Fruit fly (Drosophila melanogaster) whole organism, wandering third instar larva: ENCODE results near the gene CG14443.

Source experiments
- Abd-B ChIP-seq: fragments of >200 bp; optimal IDR thresholded peaks from 2 replicates; lab custom pipeline; 2017; ENCODE audit warnings: missing biosample characterization, missing genetic modification characterization
- CG32264 ChIP-seq: fragments of 200-800 bp; sonication (Bioruptor generic); optimal IDR thresholded peaks from 2 replicates; lab custom pipeline; 2016; ENCODE audit warnings: missing biosample characterization, missing genetic modification characterization
- CG9705 ChIP-seq: fragments of 200-800 bp; sonication (Bioruptor generic); optimal IDR thresholded peaks from 2 replicates; lab custom pipeline; 2018; ENCODE audit warnings: missing biosample characterization, mild to moderate bottlenecking, missing genetic modification characterization
- CrebA ChIP-seq: fragments of 200-800 bp; sonication (Bioruptor generic); optimal IDR thresholded peaks from 2 replicates; lab custom pipeline; 2016; ENCODE audit warnings: missing biosample characterization, mild to moderate bottlenecking, missing genetic modification characterization, borderline replicate concordance
- Dfd ChIP-seq: fragments of >200 bp; optimal IDR thresholded peaks from 2 replicates; lab custom pipeline; 2017; ENCODE audit warnings: missing biosample characterization, missing genetic modification characterization
- Dif ChIP-seq: fragments of 200-275, 200-300 bp; sonication (Bioruptor generic); optimal IDR thresholded peaks from 2 replicates; lab custom pipeline; 2018; ENCODE audit warnings: missing biosample characterization, missing genetic modification characterization; ENCODE audit not compliant: partially characterized antibody
- GATAd ChIP-seq: sonication (Bioruptor generic); optimal IDR thresholded peaks from 2 replicates; lab custom pipeline; 2016; ENCODE audit warnings: missing biosample characterization, missing genetic modification characterization
- HLH106 ChIP-seq: fragments of 200-800 bp; optimal IDR thresholded peaks from 3 replicates; lab custom pipeline; 2019; ENCODE audit warnings: missing biosample characterization, mild to moderate bottlenecking, missing genetic modification characterization, moderate library complexity
- Hnf4 ChIP-seq: fragments of 200-800 bp; sonication (Bioruptor generic); optimal IDR thresholded peaks from 2 replicates; lab custom pipeline; 2016; ENCODE audit warnings: missing biosample characterization, mild to moderate bottlenecking, missing genetic modification characterization
- Hr78 ChIP-seq: fragments of >200 bp; optimal IDR thresholded peaks from 2 replicates; lab custom pipeline; 2017; ENCODE audit warnings: missing biosample characterization, missing genetic modification characterization
- Hr83 ChIP-seq: fragments of 200-300 bp; sonication (Bioruptor generic); optimal IDR thresholded peaks from 2 replicates; lab custom pipeline; 2016; ENCODE audit warnings: missing biosample characterization, mild to moderate bottlenecking, missing genetic modification characterization, moderate library complexity; ENCODE audit not compliant: poor library complexity, severe bottlenecking
- Jra ChIP-seq: sonication (Bioruptor generic); optimal IDR thresholded peaks from 2 replicates; lab custom pipeline; 2016; ENCODE audit warnings: missing biosample characterization, missing genetic modification characterization
- Mio ChIP-seq: sonication (Bioruptor generic); optimal IDR thresholded peaks from 2 replicates; lab custom pipeline; 2016; ENCODE audit warnings: missing biosample characterization, missing genetic modification characterization
- Myc ChIP-seq: fragments of >200 bp; optimal IDR thresholded peaks from 2 replicates; lab custom pipeline; 2017
- N ChIP-seq: fragments of >200 bp; optimal IDR thresholded peaks from 2 replicates; lab custom pipeline; 2018; ENCODE audit warnings: missing biosample characterization, missing external identifiers, missing genetic modification characterization
- OdsH ChIP-seq: fragments of 200-800 bp; sonication (Bioruptor generic); optimal IDR thresholded peaks from 2 replicates; lab custom pipeline; 2016; ENCODE audit warnings: missing biosample characterization, mild to moderate bottlenecking, missing genetic modification characterization
- Rel ChIP-seq, 2 experiments: fragments of 200-800 bp; sonication (Bioruptor generic) in 1 of 2; optimal IDR thresholded peaks; 2 replicates in 1 of 2; 3 replicates in 1 of 2; lab custom pipeline; 2016 to 2019; ENCODE audit warnings: mild to moderate bottlenecking in 2 of 2, missing biosample characterization in 2 of 2, missing genetic modification characterization in 2 of 2, moderate library complexity in 1 of 2
- Sp1 ChIP-seq: fragments of 200-800 bp; sonication (Bioruptor generic); optimal IDR thresholded peaks from 3 replicates; lab custom pipeline; 2019; ENCODE audit warnings: missing biosample characterization, mild to moderate bottlenecking, missing genetic modification characterization, moderate library complexity
- Vsx2 ChIP-seq: fragments of 200-300, 225-300 bp; sonication (Bioruptor generic); optimal IDR thresholded peaks from 2 replicates; lab custom pipeline; 2018; ENCODE audit warnings: missing biosample characterization, missing genetic modification characterization; ENCODE audit not compliant: partially characterized antibody
- br ChIP-seq: fragments of 200-800 bp; sonication (Bioruptor generic); optimal IDR thresholded peaks from 2 replicates; lab custom pipeline; 2016; ENCODE audit warnings: missing biosample characterization, missing genetic modification characterization
- brk ChIP-seq: fragments of 200-800 bp; sonication (Bioruptor generic); optimal IDR thresholded peaks from 2 replicates; lab custom pipeline; 2016; ENCODE audit warnings: missing biosample characterization, mild to moderate bottlenecking, missing genetic modification characterization
- dl ChIP-seq, 2 experiments: fragments of 175-275, 200-275 bp in 1 of 2; fragments of 200-275 bp in 1 of 2; sonication (Bioruptor generic); optimal IDR thresholded peaks; lab custom pipeline; 2018; ENCODE audit warnings: mild to moderate bottlenecking in 2 of 2, missing biosample characterization in 2 of 2, missing genetic modification characterization in 2 of 2, moderate library complexity in 2 of 2; ENCODE audit not compliant: partially characterized antibody in 2 of 2, insufficient read depth in 1 of 2
- dmrt93B ChIP-seq: fragments of 200-800 bp; sonication (Bioruptor generic); optimal IDR thresholded peaks from 2 replicates; lab custom pipeline; 2018; ENCODE audit warnings: missing biosample characterization, mild to moderate bottlenecking, missing genetic modification characterization
- dsf ChIP-seq: sonication (Bioruptor generic); optimal IDR thresholded peaks from 2 replicates; lab custom pipeline; 2016; ENCODE audit warnings: missing biosample characterization, missing genetic modification characterization, borderline replicate concordance
- ey ChIP-seq: fragments of 200-800 bp; sonication (Bioruptor generic); optimal IDR thresholded peaks from 2 replicates; lab custom pipeline; 2016; ENCODE audit warnings: missing biosample characterization, missing genetic modification characterization
- foxo ChIP-seq, 2 experiments: fragments of 200-800 bp; sonication (Bioruptor generic); optimal IDR thresholded peaks; 2 replicates in 1 of 2; 3 replicates in 1 of 2; lab custom pipeline; 2016 to 2017; ENCODE audit warnings: missing biosample characterization in 2 of 2, missing genetic modification characterization in 2 of 2
- fru ChIP-seq: fragments of 200-800 bp; sonication (Bioruptor generic); optimal IDR thresholded peaks from 3 replicates; lab custom pipeline; 2016; ENCODE audit warnings: missing biosample characterization, mild to moderate bottlenecking, missing genetic modification characterization
- h ChIP-seq: fragments of 200-800 bp; sonication (Bioruptor generic); optimal IDR thresholded peaks from 3 replicates; lab custom pipeline; 2016; ENCODE audit warnings: missing biosample characterization, mild to moderate bottlenecking, missing genetic modification characterization
- jim ChIP-seq: fragments of 175-275, 200-325 bp; sonication (Bioruptor generic); optimal IDR thresholded peaks from 2 replicates; lab custom pipeline; 2016; ENCODE audit warnings: missing biosample characterization, mild to moderate bottlenecking, missing genetic modification characterization
- lola ChIP-seq: fragments of >200 bp; optimal IDR thresholded peaks from 2 replicates; lab custom pipeline; 2017; ENCODE audit warnings: missing biosample characterization, missing genetic modification characterization
- pan ChIP-seq: fragments of >200 bp; optimal IDR thresholded peaks from 2 replicates; lab custom pipeline; 2017
- psq ChIP-seq: fragments of 200-800 bp; sonication (Bioruptor generic); optimal IDR thresholded peaks from 3 replicates; lab custom pipeline; 2017; ENCODE audit warnings: missing biosample characterization, mild to moderate bottlenecking, missing genetic modification characterization, moderate library complexity
- rgr ChIP-seq: fragments of 200-800 bp; sonication (Bioruptor generic); optimal IDR thresholded peaks from 3 replicates; lab custom pipeline; 2016; ENCODE audit warnings: missing biosample characterization, mild to moderate bottlenecking, missing genetic modification characterization
- sage ChIP-seq: fragments of 200-800 bp; sonication (Bioruptor generic); optimal IDR thresholded peaks from 2 replicates; lab custom pipeline; 2016; ENCODE audit warnings: missing biosample characterization, mild to moderate bottlenecking, missing genetic modification characterization
- sv ChIP-seq: fragments of 200-800 bp; sonication (Bioruptor generic); optimal IDR thresholded peaks from 3 replicates; lab custom pipeline; 2016; ENCODE audit warnings: missing biosample characterization, missing genetic modification characterization
- tai ChIP-seq: sonication (Bioruptor generic); optimal IDR thresholded peaks from 2 replicates; lab custom pipeline; 2016; ENCODE audit warnings: missing biosample characterization, missing genetic modification characterization
- usp ChIP-seq: fragments of >200 bp; optimal IDR thresholded peaks from 2 replicates; lab custom pipeline; 2017; ENCODE audit warnings: missing biosample characterization, missing genetic modification characterization
- woc ChIP-seq: sonication (Bioruptor generic); optimal IDR thresholded peaks from 2 replicates; lab custom pipeline; 2016; ENCODE audit warnings: missing biosample characterization, mild to moderate bottlenecking, missing genetic modification characterization

Gene CG14443

DNA sequence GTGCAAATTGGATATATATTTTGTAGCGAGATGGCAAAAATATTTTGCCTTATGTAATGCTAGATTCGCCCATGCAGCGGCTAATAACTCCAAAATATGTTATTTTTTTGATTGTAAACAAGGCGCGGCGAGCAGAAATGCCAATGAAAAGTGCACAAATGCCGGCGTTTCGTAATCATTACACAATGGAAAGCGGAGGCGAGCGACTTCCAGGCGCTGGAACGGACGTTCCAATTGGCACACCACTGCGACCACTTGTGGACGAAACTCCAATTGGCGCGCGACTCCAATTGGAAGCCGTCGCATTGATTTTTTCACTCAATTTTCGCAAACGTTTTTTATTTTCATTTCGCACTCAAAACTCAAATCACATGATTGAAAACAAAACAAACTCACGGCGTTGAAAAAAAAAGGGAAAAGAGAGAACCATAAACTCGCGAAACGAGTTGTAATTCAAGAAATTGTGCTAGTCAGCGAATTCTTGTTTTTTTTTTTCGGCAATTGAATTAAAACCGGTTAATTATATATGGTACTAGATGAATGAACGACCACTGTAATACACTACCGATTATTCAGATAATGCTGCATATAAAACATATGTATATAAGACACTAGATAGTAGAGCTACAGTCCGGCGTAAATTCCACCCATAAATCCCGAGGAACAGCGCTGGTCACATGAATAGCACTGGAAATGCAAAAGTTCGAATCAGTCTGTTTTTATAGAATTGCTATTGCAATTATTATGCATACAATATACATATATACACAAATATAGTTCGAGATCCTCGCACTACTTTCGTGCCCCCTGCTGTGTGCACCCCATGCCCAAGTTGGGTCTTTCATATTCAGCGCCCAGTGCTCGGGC is 45.1 kb downstream of the CG14443 start, which contains the start of gene ND-ASHI:
Gene ND-ASHI (minus strand): TSS at position 484 of the 867 bp plus-strand sequence.
- TF ChIP-seq Mio (peak; percentile 67), usp (GFP tag; lab: Kevin White, UChicago) (no peak), h (GFP tag; lab: Kevin White, UChicago) (peak; percentile 96), rgr (GFP tag; lab: Kevin White, UChicago) (peak; percentile 96), Jra (peak; percentile 90), woc (GFP tag; lab: Kevin White, UChicago) (peak; percentile 94), CrebA (no peak), foxo (GFP tag; optimal IDR thresholded peaks at IDR 0.05; lab: Kevin White, UChicago) (peak; percentile 68 to 97), tai (GFP tag; lab: Kevin White, UChicago) (no peak), Hr78 (GFP tag; lab: Kevin White, UChicago) (no peak), CG32264 (GFP tag; lab: Kevin White, UChicago) (peak; percentile 85), psq (GFP tag; lab: Kevin White, UChicago) (peak; percentile 91), OdsH (GFP tag; lab: Kevin White, UChicago) (peak; percentile 93), dsf (GFP tag; lab: Kevin White, UChicago) (peak; percentile 78), Myc (lab: Kevin White, UChicago) (no peak), sage (GFP tag; lab: Kevin White, UChicago) (peak; percentile 90), Hr83 (GFP tag; lab: Kevin White, UChicago) (peak; percentile 89), Dif (no peak), N (GFP tag; lab: Kevin White, UChicago) (no peak), ey (GFP tag; lab: Kevin White, UChicago) (peak; percentile 95), dl (GFP tag; optimal IDR thresholded peaks at IDR 0.05; lab: Kevin White, UChicago; ENCODE audit: insufficient read depth in 1 of 2, partially characterized antibody in 2 of 2) (no peak), CG9705 (peak; percentile 93), Rel (GFP tag; optimal IDR thresholded peaks at IDR 0.05; lab: Kevin White, UChicago) (peak; percentile 89), Rel (tag; optimal IDR thresholded peaks at IDR 0.05; lab: Kevin White, UChicago) (no peak), jim (no peak), sv (GFP tag; lab: Kevin White, UChicago) (peak; percentile 94), Hnf4 (no peak), fru (GFP tag; lab: Kevin White, UChicago) (peak; percentile 95), Dfd (no peak), dmrt93B (GFP tag; lab: Kevin White, UChicago) (peak; percentile 94), Vsx2 (GFP tag; lab: Kevin White, UChicago) (no peak), Sp1 (GFP tag; lab: Kevin White, UChicago) (peak; percentile 96), pan (lab: Kevin White, UChicago) (no peak), HLH106 (tag; lab: Kevin White, UChicago) (peak; percentile 94), lola (GFP tag; lab: Kevin White, UChicago) (no peak), GATAd (GFP tag; lab: Kevin White, UChicago) (peak; percentile 73), br (GFP tag; lab: Kevin White, UChicago) (peak; percentile 95), brk (GFP tag; lab: Kevin White, UChicago) (no peak), Abd-B (no peak)

DNA sequence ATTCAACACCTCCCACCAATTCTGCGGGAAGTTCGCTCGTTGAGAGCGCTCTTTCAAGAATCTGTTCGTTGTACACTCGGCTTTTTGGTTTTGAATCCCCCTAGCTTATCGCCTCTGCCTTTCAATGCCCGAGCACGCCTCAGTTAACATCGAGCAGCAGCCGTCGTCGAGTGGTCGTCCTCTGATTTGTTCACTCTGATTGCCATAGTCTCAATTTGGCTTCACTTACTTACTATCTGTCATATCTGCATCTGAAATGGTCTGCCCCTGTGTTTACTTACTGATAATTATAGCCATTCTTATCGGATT is 45.7 kb downstream of the CG14443 start:
- TF ChIP-seq Myc (lab: Kevin White, UChicago) (no peak), Rel (GFP tag; optimal IDR thresholded peaks at IDR 0.05; lab: Kevin White, UChicago) (no peak), Rel (tag; optimal IDR thresholded peaks at IDR 0.05; lab: Kevin White, UChicago) (peak; percentile 84), CrebA (no peak)
